Worm (Caenorhabditis elegans): ENCODE measurements around the gene nlp-82.

- no peak for TF ChIP-seq M03D4.4 (tag; optimal IDR thresholded peaks at IDR 0.05)
- TF ChIP-seq nhr-28 (tag; optimal IDR thresholded peaks at IDR 0.05), result no peak
- TF ChIP-seq elt-3 (tag; optimal IDR thresholded peaks at IDR 0.05), result no peak
- TF ChIP-seq snpc-4 (tag; optimal IDR thresholded peaks at IDR 0.05), result no peak
- TF ChIP-seq lin-32 (GFP tag; optimal IDR thresholded peaks at IDR 0.05), result no peak
- TF ChIP-seq ceh-83 (GFP tag; optimal IDR thresholded peaks at IDR 0.05), result no peak
- TF ChIP-seq ztf-11 (tag; optimal IDR thresholded peaks at IDR 0.05), result no peak
- no peak for TF ChIP-seq mab-5 (tag; optimal IDR thresholded peaks at IDR 0.05)
- no peak for TF ChIP-seq nhr-237 (tag; optimal IDR thresholded peaks at IDR 0.05)
- TF ChIP-seq unc-39 (tag; optimal IDR thresholded peaks at IDR 0.05), result no peak
- TF ChIP-seq pha-4 (tag; optimal IDR thresholded peaks at IDR 0.05), result no peak
- TF ChIP-seq ceh-43 (GFP tag; optimal IDR thresholded peaks at IDR 0.05), result no peak
- TF ChIP-seq mep-1 (tag; optimal IDR thresholded peaks at IDR 0.05), result no peak
Measured at ce11 chrII:9280846-9281245, 26.8 kb upstream of the nlp-82 start.
